Worm (Caenorhabditis elegans) whole organism, L4/young adult: ENCODE data around the gene metl-9.

Experiments
- W03F9.2 ChIP-seq: fragments of 150-350 bp; optimal IDR thresholded peaks from 2 replicates; lab custom pipeline; 2014; ENCODE audit warnings: missing biosample characterization, missing genetic modification characterization
- dao-5 ChIP-seq: sonication (generic microtip); optimal IDR thresholded peaks from 2 replicates; lab custom pipeline; 2016; ENCODE audit warnings: missing genotype, missing genetic modification characterization, moderate library complexity, missing compliant biosample characterization
- him-1 ChIP-seq: sonication (generic microtip); optimal IDR thresholded peaks from 2 replicates; lab custom pipeline; 2016; ENCODE audit warnings: missing genotype, missing genetic modification reagents, missing genetic modification characterization, missing compliant biosample characterization

DNA sequence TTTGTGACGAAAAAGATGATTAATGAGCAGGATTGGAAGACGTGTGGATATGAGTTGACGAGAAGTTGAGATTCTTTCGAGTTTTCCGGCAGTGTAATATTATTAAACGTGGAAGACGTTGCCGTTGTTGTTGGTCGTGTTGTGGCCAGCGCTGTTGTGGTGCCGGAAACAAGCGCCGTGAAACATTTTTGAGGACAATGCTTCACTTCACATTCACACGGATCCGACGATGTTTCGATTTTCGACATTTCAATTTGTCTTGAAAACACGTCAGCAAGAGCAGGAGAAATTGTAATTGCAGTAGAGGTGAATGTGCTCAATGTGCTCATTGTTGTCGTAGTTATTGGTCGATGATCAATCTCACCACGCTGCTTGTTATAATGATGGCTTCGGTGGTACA is 10.2 kb downstream of the metl-9 start:
- TF ChIP-seq W03F9.2 (tag; lab: Kevin White, UChicago) = no peak
- TF ChIP-seq him-1 (tag; lab: Kevin White, UChicago) = no peak
- no peak for TF ChIP-seq dao-5 (tag; lab: Kevin White, UChicago)
